Worm (Caenorhabditis elegans) whole organism, L4/young adult: Measurements from ENCODE around the gene frpr-5.

ENCODE experiments used
- W03F9.2 ChIP-seq: fragments of 150-350 bp; optimal IDR thresholded peaks from 2 replicates; lab custom pipeline; 2014; ENCODE audit warnings: missing biosample characterization, missing genetic modification characterization
- dao-5 ChIP-seq: sonication (generic microtip); optimal IDR thresholded peaks from 2 replicates; lab custom pipeline; 2016; ENCODE audit warnings: missing genotype, missing genetic modification characterization, moderate library complexity, missing compliant biosample characterization
- him-1 ChIP-seq: sonication (generic microtip); optimal IDR thresholded peaks from 2 replicates; lab custom pipeline; 2016; ENCODE audit warnings: missing genotype, missing genetic modification reagents, missing genetic modification characterization, missing compliant biosample characterization

- TF ChIP-seq W03F9.2 (tag; lab: Kevin White, UChicago) (no peak), him-1 (tag; lab: Kevin White, UChicago) (no peak), dao-5 (no peak)
Observed at ce11 chrV:13530698-13531097, 5.2 kb downstream of the frpr-5 start, which contains the start of gene ttr-44.
